Worm (Caenorhabditis elegans) whole organism, late embryonic: ENCODE results near the gene mrps-5.

Experiments used
- C08G9.2 ChIP-seq: sonication (generic microtip); optimal IDR thresholded peaks from 2 replicates; lab custom pipeline; 2016; ENCODE audit warnings: mild to moderate bottlenecking, missing genetic modification characterization, moderate library complexity, missing compliant biosample characterization
- F13H6.1 ChIP-seq: sonication (generic microtip); optimal IDR thresholded peaks from 2 replicates; lab custom pipeline; 2016; ENCODE audit warnings: missing genetic modification characterization, missing compliant biosample characterization
- K09A11.1 ChIP-seq: sonication (generic microtip); optimal IDR thresholded peaks from 2 replicates; lab custom pipeline; 2017; ENCODE audit warnings: antibody characterized with exemption, mild to moderate bottlenecking, missing genetic modification characterization, missing compliant biosample characterization; ENCODE audit not compliant: insufficient read depth
- T23F11.4 ChIP-seq: fragments of 200-800 bp; sonication (Bioruptor generic); optimal IDR thresholded peaks from 2 replicates; lab custom pipeline; 2018; ENCODE audit warnings: mild to moderate bottlenecking, missing genetic modification characterization, missing compliant biosample characterization
- ahr-1 ChIP-seq: sonication (generic microtip); optimal IDR thresholded peaks from 2 replicates; lab custom pipeline; 2016; ENCODE audit warnings: missing genetic modification characterization, missing compliant biosample characterization
- ama-1 ChIP-seq: fragments of 150-350 bp; optimal IDR thresholded peaks from 2 replicates; lab custom pipeline; 2014
- ceh-19 ChIP-seq: fragments of 200-800 bp; sonication (Bioruptor generic); optimal IDR thresholded peaks from 2 replicates; lab custom pipeline; 2018; ENCODE audit warnings: mild to moderate bottlenecking, missing genetic modification characterization, missing compliant biosample characterization
- ceh-2 ChIP-seq: sonication (generic microtip); optimal IDR thresholded peaks from 2 replicates; lab custom pipeline; 2016; ENCODE audit warnings: missing genotype, missing genetic modification characterization, missing compliant biosample characterization
- ceh-22 ChIP-seq: sonication (generic microtip); optimal IDR thresholded peaks from 2 replicates; lab custom pipeline; 2017; ENCODE audit warnings: missing biosample characterization, missing genetic modification characterization
- ceh-30 ChIP-seq: fragments of 150-350 bp; optimal IDR thresholded peaks from 2 replicates; lab custom pipeline; 2014; ENCODE audit warnings: missing biosample characterization, missing genetic modification characterization
- ceh-31 ChIP-seq: sonication (generic microtip); optimal IDR thresholded peaks from 2 replicates; lab custom pipeline; 2016; ENCODE audit warnings: missing genetic modification characterization, missing compliant biosample characterization
- ceh-45 ChIP-seq: fragments of 200-800 bp; sonication (Bioruptor generic); IDR thresholded peaks from 2 replicates; pipeline ENCODE4 v1.3.6; 2022; ENCODE audit warnings: missing genetic modification reagents, missing genetic modification characterization, missing compliant biosample characterization
- ceh-6 ChIP-seq: fragments of 200-800 bp; sonication (Bioruptor generic); optimal IDR thresholded peaks from 2 replicates; lab custom pipeline; 2018; ENCODE audit warnings: mild to moderate bottlenecking, missing genetic modification characterization, missing compliant biosample characterization
- dmd-4 ChIP-seq: sonication (generic microtip); optimal IDR thresholded peaks from 2 replicates; lab custom pipeline; 2016; ENCODE audit warnings: borderline replicate concordance, missing genetic modification characterization, missing compliant biosample characterization
- elt-2 ChIP-seq: sonication (generic microtip); optimal IDR thresholded peaks from 2 replicates; lab custom pipeline; 2016; ENCODE audit warnings: missing genetic modification reagents, missing genetic modification characterization, missing compliant biosample characterization
- elt-4 ChIP-seq: sonication (generic microtip); optimal IDR thresholded peaks from 2 replicates; lab custom pipeline; 2016; ENCODE audit warnings: missing genetic modification characterization, missing compliant biosample characterization
- ets-4 ChIP-seq: sonication (generic microtip); optimal IDR thresholded peaks from 2 replicates; lab custom pipeline; 2016; ENCODE audit warnings: missing genetic modification characterization, missing compliant biosample characterization
- eyg-1 ChIP-seq: sonication (generic microtip); optimal IDR thresholded peaks from 2 replicates; lab custom pipeline; 2016; ENCODE audit warnings: missing genotype, missing genetic modification characterization, missing compliant biosample characterization
- fax-1 ChIP-seq: sonication (generic microtip); optimal IDR thresholded peaks from 2 replicates; lab custom pipeline; 2016; ENCODE audit warnings: missing genotype, missing genetic modification characterization, missing compliant biosample characterization
- fkh-10 ChIP-seq: fragments of 150-350 bp; optimal IDR thresholded peaks from 2 replicates; lab custom pipeline; 2014; ENCODE audit warnings: missing biosample characterization, missing genetic modification reagents, missing genetic modification characterization
- gmeb-2 ChIP-seq: sonication (generic microtip); optimal IDR thresholded peaks from 2 replicates; lab custom pipeline; 2016; ENCODE audit warnings: missing genetic modification characterization, inconsistent platforms, missing compliant biosample characterization
- hlh-13 ChIP-seq: fragments of 200-800 bp; sonication (Bioruptor generic); optimal IDR thresholded peaks from 2 replicates; lab custom pipeline; 2018; ENCODE audit warnings: mild to moderate bottlenecking, missing genetic modification characterization, missing compliant biosample characterization
- hlh-30 ChIP-seq: sonication (generic microtip); optimal IDR thresholded peaks from 2 replicates; lab custom pipeline; 2017; ENCODE audit warnings: antibody characterized with exemption, missing genetic modification characterization, missing compliant biosample characterization; ENCODE audit not compliant: insufficient read depth
- hlh-6 ChIP-seq: sonication (generic microtip); optimal IDR thresholded peaks from 2 replicates; lab custom pipeline; 2016; ENCODE audit warnings: missing genotype, missing genetic modification characterization, missing compliant biosample characterization
- hlh-8 ChIP-seq: sonication (generic microtip); optimal IDR thresholded peaks from 2 replicates; lab custom pipeline; 2016; ENCODE audit warnings: missing genotype, missing genetic modification characterization, missing compliant biosample characterization
- nfya-1 ChIP-seq: sonication (generic microtip); optimal IDR thresholded peaks from 2 replicates; lab custom pipeline; 2017; ENCODE audit warnings: missing genetic modification characterization, mild to moderate bottlenecking, missing compliant biosample characterization, antibody characterized with exemption, moderate library complexity
- nhr-232 ChIP-seq: sonication (generic microtip); optimal IDR thresholded peaks from 2 replicates; lab custom pipeline; 2016; ENCODE audit warnings: missing genetic modification characterization, missing compliant biosample characterization
- pha-4 ChIP-seq: fragments of 150-350 bp; optimal IDR thresholded peaks from 2 replicates; lab custom pipeline; 2018; ENCODE audit warnings: missing biosample characterization, missing genetic modification reagents, missing genetic modification characterization
- pqm-1 ChIP-seq: sonication (generic microtip); optimal IDR thresholded peaks from 2 replicates; lab custom pipeline; 2016; ENCODE audit warnings: missing genetic modification characterization, missing compliant biosample characterization
- rnt-1 ChIP-seq: sonication (generic microtip); optimal IDR thresholded peaks from 2 replicates; lab custom pipeline; 2016; ENCODE audit warnings: missing genetic modification characterization, missing compliant biosample characterization
- sdc-2 ChIP-seq: sonication (generic microtip); optimal IDR thresholded peaks from 2 replicates; lab custom pipeline; 2016; ENCODE audit warnings: missing genotype, missing genetic modification characterization, missing compliant biosample characterization
- tbx-7 ChIP-seq: sonication (generic microtip); optimal IDR thresholded peaks from 2 replicates; lab custom pipeline; 2016; ENCODE audit warnings: missing genotype, missing genetic modification characterization, missing compliant biosample characterization
- ttx-3 ChIP-seq: sonication (generic microtip); optimal IDR thresholded peaks from 2 replicates; lab custom pipeline; 2016; ENCODE audit warnings: missing genetic modification reagents, missing genetic modification characterization, missing compliant biosample characterization
- unc-3 ChIP-seq, 2 experiments: fragments of 200-800 bp in 1 of 2; sonication (Bioruptor generic) in 1 of 2; sonication (generic microtip) in 1 of 2; conservative IDR thresholded peaks in 1 of 2; optimal IDR thresholded peaks in 1 of 2; 2 replicates each; pipeline versions ENCODE4 v1.3.6 to Lab custom; 2016 to 2022; ENCODE audit warnings: missing compliant biosample characterization in 2 of 2, missing genetic modification characterization in 2 of 2, missing genetic modification reagents in 1 of 2
- unc-42 ChIP-seq: sonication (generic microtip); optimal IDR thresholded peaks from 2 replicates; lab custom pipeline; 2016; ENCODE audit warnings: missing genotype, missing genetic modification characterization, missing compliant biosample characterization
- unc-55 ChIP-seq: sonication (generic microtip); optimal IDR thresholded peaks from 2 replicates; lab custom pipeline; 2017; ENCODE audit warnings: missing biosample characterization, missing genetic modification reagents, missing genetic modification characterization
- unc-86 ChIP-seq: sonication (generic microtip); optimal IDR thresholded peaks from 2 replicates; lab custom pipeline; 2016; ENCODE audit warnings: missing genetic modification characterization, missing compliant biosample characterization
- ztf-16 ChIP-seq: sonication (generic microtip); optimal IDR thresholded peaks from 2 replicates; lab custom pipeline; 2017; ENCODE audit warnings: missing genetic modification characterization, missing compliant biosample characterization

The mrps-5 gene

ce11 chrV:12576495-12576947, 13.2 kb downstream of the mrps-5 start, which contains the start of gene grl-23:
Gene grl-23, minus strand, starts transcription at chrV:12576897.
- TF ChIP-seq ceh-30 (tag; lab: Kevin White, UChicago) (no peak), K09A11.1 (tag; lab: Kevin White, UChicago) (no peak), ama-1 (no peak), hlh-30 (tag; lab: Kevin White, UChicago) (no peak), unc-42 (tag; lab: Kevin White, UChicago) (no peak), hlh-13 (no peak), ceh-2 (tag; lab: Kevin White, UChicago) (no peak), fkh-10 (GFP tag; lab: Kevin White, UChicago) (no peak), tbx-7 (no peak), rnt-1 (tag; lab: Kevin White, UChicago) (no peak), ceh-31 (tag; lab: Kevin White, UChicago) (no peak), ceh-6 (GFP tag; lab: Kevin White, UChicago) (no peak), sdc-2 (tag; lab: Kevin White, UChicago) (no peak)

- no peak for TF ChIP-seq ama-1
- TF ChIP-seq T23F11.4 (GFP tag; lab: Kevin White, UChicago), result no peak
- no peak for TF ChIP-seq ceh-31 (tag; lab: Kevin White, UChicago)
- TF ChIP-seq C08G9.2 (tag; lab: Kevin White, UChicago), result no peak
- no peak for TF ChIP-seq hlh-8
- no peak for TF ChIP-seq ttx-3 (tag; lab: Kevin White, UChicago)
- TF ChIP-seq unc-55, result no peak
- no peak for TF ChIP-seq pqm-1 (tag; lab: Kevin White, UChicago)
- no peak for TF ChIP-seq hlh-6 (tag; lab: Kevin White, UChicago)
- no peak for TF ChIP-seq elt-4 (tag; lab: Kevin White, UChicago)
- TF ChIP-seq nhr-232 (tag; lab: Kevin White, UChicago), result no peak
- TF ChIP-seq elt-2, result no peak
- TF ChIP-seq ceh-19 (GFP tag; lab: Kevin White, UChicago), result no peak
- no peak for TF ChIP-seq ztf-16 (tag; lab: Kevin White, UChicago)
- TF ChIP-seq dmd-4 (tag; lab: Kevin White, UChicago), result no peak
- TF ChIP-seq unc-3 (GFP tag; conservative IDR thresholded peaks at IDR 0.05; lab: Robert Waterston, UW), result no peak
- TF ChIP-seq unc-3 (tag; optimal IDR thresholded peaks at IDR 0.05; lab: Kevin White, UChicago), result no peak
- no peak for TF ChIP-seq ahr-1
- no peak for TF ChIP-seq fkh-10 (GFP tag; lab: Kevin White, UChicago)
- TF ChIP-seq gmeb-2, result no peak
- no peak for TF ChIP-seq hlh-30 (tag; lab: Kevin White, UChicago)
Measured at ce11 chrV:12579299-12579698, 16.0 kb downstream of the mrps-5 start, which contains the start of gene E02A10.3. Gene E02A10.3, plus strand, starts transcription at chrV:12579599.

- TF ChIP-seq eyg-1 (tag; lab: Kevin White, UChicago) (no peak), unc-42 (tag; lab: Kevin White, UChicago) (peak; percentile 89), ahr-1 (no peak)
Measured at ce11 chrV:12583421-12583820, 20.1 kb downstream of the mrps-5 start.

ce11 chrV:12584771-12585170, 21.5 kb downstream of the mrps-5 start:
- TF ChIP-seq unc-86 (no peak), nfya-1 (tag; lab: Kevin White, UChicago) (no peak), fkh-10 (GFP tag; lab: Kevin White, UChicago) (no peak), nhr-232 (tag; lab: Kevin White, UChicago) (no peak), elt-2 (no peak), hlh-13 (no peak), F13H6.1 (tag; lab: Kevin White, UChicago) (no peak), pha-4 (tag; lab: Kevin White, UChicago) (no peak), eyg-1 (tag; lab: Kevin White, UChicago) (no peak), fax-1 (tag; lab: Kevin White, UChicago) (no peak), elt-4 (tag; lab: Kevin White, UChicago) (no peak), ets-4 (tag; lab: Kevin White, UChicago) (no peak), ceh-22 (tag; lab: Kevin White, UChicago) (no peak), ceh-31 (tag; lab: Kevin White, UChicago) (no peak), ceh-45 (GFP tag; lab: Robert Waterston, UW) (no peak), ceh-30 (tag; lab: Kevin White, UChicago) (no peak)
